In the genomic region with DNA sequence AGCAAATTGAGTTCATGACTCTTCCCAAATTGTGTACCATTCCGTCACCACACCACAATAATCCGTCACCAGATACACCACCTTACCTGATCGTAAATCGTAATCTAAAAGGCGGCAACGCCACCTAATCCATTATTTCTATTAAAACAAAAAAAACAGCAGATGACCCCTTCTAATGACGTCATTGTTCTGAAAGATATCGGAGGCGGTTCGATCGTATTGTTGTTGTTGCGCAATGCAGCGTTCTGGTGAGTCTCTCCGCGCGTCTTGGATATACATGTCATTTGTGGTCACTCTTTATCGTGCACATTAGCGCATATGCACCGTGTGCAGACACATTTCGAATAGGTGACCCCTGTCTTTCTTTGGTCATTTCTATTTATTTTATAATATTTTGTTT, we compare ENCODE assay signal across 3 worm cellular contexts.
A peak's percentile ranks its signal among the peaks of the same experiment; 100 is the strongest.
TF ChIP-seq lines count a peak whose summit lies in the region.

No protein-coding gene starts in this region.

TF ChIP-seq in whole organism, early embryonic, 17 proteins besides CTCF, POLR2A, EP300 and RAD21:
- peak; percentile 56 for TF ChIP-seq pes-1 (GFP tag; IDR thresholded peaks at IDR 0.05; lab: Robert Waterston, UW)
- no peak for TF ChIP-seq flt-1 (GFP tag; IDR thresholded peaks at IDR 0.05; lab: Robert Waterston, UW)
- TF ChIP-seq ceh-36 (tag; optimal IDR thresholded peaks at IDR 0.05; lab: Kevin White, UChicago) = peak; percentile 59

TF ChIP-seq in whole organism, late embryonic, 69 proteins besides CTCF, POLR2A, EP300 and RAD21:
- peak; percentile 45 for TF ChIP-seq tbx-2 (tag; optimal IDR thresholded peaks at IDR 0.05; lab: Kevin White, UChicago)
- TF ChIP-seq K09A11.1 (tag; optimal IDR thresholded peaks at IDR 0.05; lab: Kevin White, UChicago; ENCODE audit: insufficient read depth) = no peak
- TF ChIP-seq ceh-2 (tag; optimal IDR thresholded peaks at IDR 0.05; lab: Kevin White, UChicago) = no peak

TF ChIP-seq in whole organism, mixed stage, embryonic, 35 proteins besides CTCF, POLR2A, EP300 and RAD21:
- TF ChIP-seq ceh-39 (tag; optimal IDR thresholded peaks at IDR 0.05; lab: Kevin White, UChicago) (peak; percentile 84), ces-1 (GFP tag; optimal IDR thresholded peaks at IDR 0.05; lab: Kevin White, UChicago) (no peak), blmp-1 (tag; optimal IDR thresholded peaks at IDR 0.05; lab: Kevin White, UChicago) (no peak), ham-2 (GFP tag; optimal IDR thresholded peaks at IDR 0.05; lab: Kevin White, UChicago) (no peak), nhr-12 (tag; optimal IDR thresholded peaks at IDR 0.05; lab: Kevin White, UChicago) (no peak), lin-32 (GFP tag; optimal IDR thresholded peaks at IDR 0.05; lab: Kevin White, UChicago) (no peak), M03D4.4 (tag; optimal IDR thresholded peaks at IDR 0.05; lab: Kevin White, UChicago) (no peak), elt-1 (tag; optimal IDR thresholded peaks at IDR 0.05; lab: Kevin White, UChicago; ENCODE audit: borderline replicate concordance, insufficient read depth) (peak; percentile 10), zip-8 (tag; optimal IDR thresholded peaks at IDR 0.05; lab: Kevin White, UChicago) (peak; percentile 99), cnd-1 (tag; optimal IDR thresholded peaks at IDR 0.05; lab: Kevin White, UChicago) (peak; percentile 50), nhr-28 (tag; optimal IDR thresholded peaks at IDR 0.05; lab: Kevin White, UChicago) (no peak), tbx-8 (GFP tag; optimal IDR thresholded peaks at IDR 0.05; lab: Kevin White, UChicago) (no peak), nhr-76 (tag; optimal IDR thresholded peaks at IDR 0.05; lab: Kevin White, UChicago) (no peak), lsy-2 (tag; optimal IDR thresholded peaks at IDR 0.05; lab: Kevin White, UChicago) (no peak), snpc-4 (tag; optimal IDR thresholded peaks at IDR 0.05; lab: Kevin White, UChicago) (no peak), mep-1 (tag; optimal IDR thresholded peaks at IDR 0.05; lab: Kevin White, UChicago) (peak; percentile 7), nhr-2 (tag; optimal IDR thresholded peaks at IDR 0.05; lab: Kevin White, UChicago) (peak; percentile 95), elt-3 (tag; optimal IDR thresholded peaks at IDR 0.05; lab: Kevin White, UChicago) (no peak), unc-62 (GFP tag; optimal IDR thresholded peaks at IDR 0.05; lab: Kevin White, UChicago) (peak; percentile 18), nhr-237 (tag; optimal IDR thresholded peaks at IDR 0.05; lab: Kevin White, UChicago) (no peak), sptf-1 (tag; optimal IDR thresholded peaks at IDR 0.05; lab: Kevin White, UChicago) (no peak)
